Worm (Caenorhabditis elegans): ENCODE results near the gene usp-46.

Gene usp-46

ce11 chrIII:9826005-9826404 is 49.6 kb downstream of the usp-46 start (continued):
- TF ChIP-seq nhr-11 (tag; optimal IDR thresholded peaks at IDR 0.05) (no peak), nhr-23 (tag; optimal IDR thresholded peaks at IDR 0.05) (no peak), jun-1 (tag; optimal IDR thresholded peaks at IDR 0.05) (peak; percentile 62), unc-39 (tag; optimal IDR thresholded peaks at IDR 0.05) (no peak), snpc-4 (tag; optimal IDR thresholded peaks at IDR 0.05) (peak; percentile 16), R02D3.7 (tag; optimal IDR thresholded peaks at IDR 0.05) (no peak), eor-1 (tag; optimal IDR thresholded peaks at IDR 0.05) (no peak), nhr-12 (tag; optimal IDR thresholded peaks at IDR 0.05) (no peak), zag-1 (tag; optimal IDR thresholded peaks at IDR 0.05) (no peak), pha-4 (tag; optimal IDR thresholded peaks at IDR 0.05) (peak; percentile 89), ceh-82 (tag; optimal IDR thresholded peaks at IDR 0.05) (no peak), hmg-11 (tag; optimal IDR thresholded peaks at IDR 0.05) (peak; percentile 2), ztf-4 (tag; optimal IDR thresholded peaks at IDR 0.05) (no peak), aly-2 (tag; optimal IDR thresholded peaks at IDR 0.05) (no peak), ceh-16 (tag; optimal IDR thresholded peaks at IDR 0.05) (no peak), daf-12 (tag; optimal IDR thresholded peaks at IDR 0.05) (no peak), sea-2 (GFP tag; optimal IDR thresholded peaks at IDR 0.05) (no peak), skn-1 (tag; optimal IDR thresholded peaks at IDR 0.05) (peak; percentile 3)

- no peak for TF ChIP-seq mdl-1 (tag; optimal IDR thresholded peaks at IDR 0.05)
- TF ChIP-seq nfya-1 (tag; optimal IDR thresholded peaks at IDR 0.05; ENCODE audit: insufficient read depth), result peak; percentile 91
- no peak for TF ChIP-seq ZK546.5 (tag; optimal IDR thresholded peaks at IDR 0.05)
- no peak for TF ChIP-seq eor-1 (tag; optimal IDR thresholded peaks at IDR 0.05)
- no peak for TF ChIP-seq mml-1 (tag; optimal IDR thresholded peaks at IDR 0.05)
- no peak for TF ChIP-seq aly-2 (tag; optimal IDR thresholded peaks at IDR 0.05)
- no peak for TF ChIP-seq nhr-77 (tag; optimal IDR thresholded peaks at IDR 0.05)
- TF ChIP-seq nhr-67 (tag; optimal IDR thresholded peaks at IDR 0.05), result no peak
- peak; percentile 50 for TF ChIP-seq ceh-28 (tag; optimal IDR thresholded peaks at IDR 0.05)
- no peak for TF ChIP-seq daf-12 (tag; optimal IDR thresholded peaks at IDR 0.05)
- no peak for TF ChIP-seq nhr-28 (tag; optimal IDR thresholded peaks at IDR 0.05)
- no peak for TF ChIP-seq sea-2 (GFP tag; optimal IDR thresholded peaks at IDR 0.05)
- no peak for TF ChIP-seq elt-3 (tag; optimal IDR thresholded peaks at IDR 0.05)
- peak; percentile 57 for TF ChIP-seq lin-15B (tag; optimal IDR thresholded peaks at IDR 0.05)
- TF ChIP-seq unc-39 (tag; optimal IDR thresholded peaks at IDR 0.05), result no peak
- TF ChIP-seq egl-27 (tag; optimal IDR thresholded peaks at IDR 0.05), result no peak
- TF ChIP-seq ceh-82 (tag; optimal IDR thresholded peaks at IDR 0.05), result no peak
- TF ChIP-seq lin-39 (tag; optimal IDR thresholded peaks at IDR 0.05), result peak; percentile 15
- no peak for TF ChIP-seq nhr-11 (tag; optimal IDR thresholded peaks at IDR 0.05)
- no peak for TF ChIP-seq nhr-76 (tag; optimal IDR thresholded peaks at IDR 0.05)
- TF ChIP-seq unc-62 (GFP tag; optimal IDR thresholded peaks at IDR 0.05), result no peak
- TF ChIP-seq zag-1 (tag; optimal IDR thresholded peaks at IDR 0.05), result no peak
- TF ChIP-seq fkh-10 (GFP tag; optimal IDR thresholded peaks at IDR 0.05), result no peak
- TF ChIP-seq nhr-25 (tag; optimal IDR thresholded peaks at IDR 0.05), result no peak
- peak; percentile 99 for TF ChIP-seq pha-4 (tag; optimal IDR thresholded peaks at IDR 0.05)
- TF ChIP-seq fos-1 (tag; optimal IDR thresholded peaks at IDR 0.05), result no peak
- TF ChIP-seq fkh-2 (tag; optimal IDR thresholded peaks at IDR 0.05), result no peak
- TF ChIP-seq pqm-1 (tag; optimal IDR thresholded peaks at IDR 0.05), result peak; percentile 11
- TF ChIP-seq nhr-23 (tag; optimal IDR thresholded peaks at IDR 0.05), result peak; percentile 34
- no peak for TF ChIP-seq lsy-12 (tag; optimal IDR thresholded peaks at IDR 0.05)
- TF ChIP-seq R02D3.7 (tag; optimal IDR thresholded peaks at IDR 0.05), result no peak
- no peak for TF ChIP-seq jun-1 (tag; optimal IDR thresholded peaks at IDR 0.05)
- peak; percentile 1 for TF ChIP-seq egl-5 (tag; optimal IDR thresholded peaks at IDR 0.05)
- TF ChIP-seq elt-1 (tag; optimal IDR thresholded peaks at IDR 0.05), result no peak
- no peak for TF ChIP-seq nhr-12 (tag; optimal IDR thresholded peaks at IDR 0.05)
- no peak for TF ChIP-seq nhr-43 (tag; optimal IDR thresholded peaks at IDR 0.05; ENCODE audit: poor library complexity, severe bottlenecking)
- no peak for TF ChIP-seq ztf-11 (tag; optimal IDR thresholded peaks at IDR 0.05)
- no peak for TF ChIP-seq ceh-16 (tag; optimal IDR thresholded peaks at IDR 0.05)
- TF ChIP-seq snpc-4 (tag; optimal IDR thresholded peaks at IDR 0.05), result peak; percentile 45
- TF ChIP-seq skn-1 (tag; optimal IDR thresholded peaks at IDR 0.05), result peak; percentile 13
- TF ChIP-seq ceh-9 (tag; optimal IDR thresholded peaks at IDR 0.05), result no peak
- TF ChIP-seq tbx-2 (tag; optimal IDR thresholded peaks at IDR 0.05), result no peak
- peak; percentile 41 for TF ChIP-seq hmg-11 (tag; optimal IDR thresholded peaks at IDR 0.05)
- TF ChIP-seq ztf-4 (tag; optimal IDR thresholded peaks at IDR 0.05), result no peak
- TF ChIP-seq nhr-237 (tag; optimal IDR thresholded peaks at IDR 0.05), result no peak
- peak; percentile 23 for TF ChIP-seq elt-2 (tag; optimal IDR thresholded peaks at IDR 0.05)
- no peak for TF ChIP-seq ama-1 (optimal IDR thresholded peaks at IDR 0.05)
Observed at ce11 chrIII:9827163-9827951, 50.9 kb downstream of the usp-46 start, which contains the start of the genes ZK632.10 and ZK632.11. TSS of gene ZK632.10 (minus strand) at chrIII:9827722. TSS of gene ZK632.11 (plus strand) at chrIII:9827915.

Measured in whole organism, L3 larva.